Worm (Caenorhabditis elegans): ENCODE results near the gene C14C10.10.

The C14C10.10 gene

DNA sequence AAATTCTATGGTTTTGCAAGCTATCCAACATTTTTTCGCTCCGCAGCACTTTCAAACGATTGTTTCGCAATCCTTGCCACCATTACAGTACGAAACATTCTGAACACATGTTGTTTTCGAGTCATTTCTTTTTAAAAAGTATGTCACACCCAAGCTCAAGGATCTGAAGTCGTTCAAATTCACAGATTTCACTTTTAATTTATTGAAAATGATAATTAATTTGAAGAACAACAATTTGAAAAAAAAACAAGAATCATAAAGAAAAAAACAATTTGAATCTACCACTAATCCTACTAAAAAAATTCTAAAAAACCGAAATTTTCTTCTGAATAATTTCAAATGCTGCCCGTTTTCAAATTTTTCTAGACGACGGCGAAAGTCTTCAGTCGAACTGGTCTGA, 6.5 kb downstream of the C14C10.10 start, which contains the start of gene C14C10.2:
C14C10.2 (minus strand) TSS at position 101 of the 400 bp plus-strand sequence.
- TF ChIP-seq tbx-2 (tag; optimal IDR thresholded peaks at IDR 0.05) (no peak), snpc-4 (tag; optimal IDR thresholded peaks at IDR 0.05) (no peak), ceh-9 (tag; optimal IDR thresholded peaks at IDR 0.05) (no peak), elt-3 (tag; optimal IDR thresholded peaks at IDR 0.05) (no peak), unc-62 (GFP tag; optimal IDR thresholded peaks at IDR 0.05) (no peak), pha-4 (tag; optimal IDR thresholded peaks at IDR 0.05) (no peak), nhr-76 (tag; optimal IDR thresholded peaks at IDR 0.05) (no peak), nhr-237 (tag; optimal IDR thresholded peaks at IDR 0.05) (no peak)

DNA sequence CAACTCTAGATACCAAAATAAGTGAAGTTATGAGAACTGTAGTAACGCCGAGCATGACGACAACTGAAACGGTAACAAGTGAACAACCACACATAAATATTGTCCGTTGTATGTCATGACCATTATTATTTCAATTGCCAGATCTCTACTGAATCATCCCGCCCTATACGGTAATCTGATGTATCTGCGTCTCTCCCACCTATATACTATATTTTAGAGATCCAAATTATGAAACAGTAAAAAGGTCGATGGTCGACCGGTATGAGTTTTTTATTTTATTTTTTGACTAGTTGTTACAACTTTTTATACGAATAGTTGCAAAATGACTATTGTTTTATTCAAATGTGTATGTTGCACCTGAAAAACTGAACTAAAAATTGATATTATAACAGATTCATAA, 8.3 kb downstream of the C14C10.10 start, which contains the start of gene ttr-43:
ttr-43 (minus strand) TSS at position 101 of the 400 bp plus-strand sequence.
- TF ChIP-seq ZK546.5 (tag; optimal IDR thresholded peaks at IDR 0.05) (no peak), elt-3 (tag; optimal IDR thresholded peaks at IDR 0.05) (no peak), fos-1 (tag; optimal IDR thresholded peaks at IDR 0.05) (no peak), ztf-11 (tag; optimal IDR thresholded peaks at IDR 0.05) (no peak), R02D3.7 (tag; optimal IDR thresholded peaks at IDR 0.05) (no peak), ceh-28 (tag; optimal IDR thresholded peaks at IDR 0.05) (no peak), snpc-4 (tag; optimal IDR thresholded peaks at IDR 0.05) (no peak), lin-39 (tag; optimal IDR thresholded peaks at IDR 0.05) (no peak), aly-2 (tag; optimal IDR thresholded peaks at IDR 0.05) (no peak), tbx-2 (tag; optimal IDR thresholded peaks at IDR 0.05) (no peak), nhr-25 (tag; optimal IDR thresholded peaks at IDR 0.05) (no peak), lsy-12 (tag; optimal IDR thresholded peaks at IDR 0.05) (no peak), nhr-12 (tag; optimal IDR thresholded peaks at IDR 0.05) (no peak), skn-1 (tag; optimal IDR thresholded peaks at IDR 0.05) (no peak), nhr-23 (tag; optimal IDR thresholded peaks at IDR 0.05) (no peak), lin-15B (tag; optimal IDR thresholded peaks at IDR 0.05) (no peak), nhr-28 (tag; optimal IDR thresholded peaks at IDR 0.05) (no peak), sea-2 (GFP tag; optimal IDR thresholded peaks at IDR 0.05) (no peak), ceh-16 (tag; optimal IDR thresholded peaks at IDR 0.05) (no peak), nhr-237 (tag; optimal IDR thresholded peaks at IDR 0.05) (no peak)

DNA sequence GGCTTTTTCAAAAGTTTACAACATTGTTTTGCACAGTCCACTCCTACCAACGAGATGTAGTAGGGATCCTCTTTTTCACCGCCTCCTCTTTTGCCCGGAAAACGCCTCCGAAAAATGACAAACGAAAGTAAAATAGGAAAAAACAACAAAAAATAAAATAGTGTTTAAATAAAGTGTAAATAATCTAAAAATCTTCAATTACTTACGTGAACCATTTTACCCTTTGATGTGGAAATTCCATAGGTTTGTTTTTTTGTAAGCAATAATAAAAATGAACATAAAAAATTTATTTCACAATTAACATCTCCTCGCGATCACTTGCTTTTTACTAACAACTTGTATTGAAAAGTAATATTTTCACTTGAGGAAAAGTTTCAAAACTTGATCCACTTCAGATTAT, 10.9 kb downstream of the C14C10.10 start, which contains the start of gene C14C10.1:
C14C10.1 (plus strand) TSS at position 301 of the 400 bp plus-strand sequence.
- TF ChIP-seq tbx-2 (tag; optimal IDR thresholded peaks at IDR 0.05) (no peak), ceh-9 (tag; optimal IDR thresholded peaks at IDR 0.05) (no peak), elt-3 (tag; optimal IDR thresholded peaks at IDR 0.05) (no peak), ZK546.5 (tag; optimal IDR thresholded peaks at IDR 0.05) (no peak), aly-2 (tag; optimal IDR thresholded peaks at IDR 0.05) (no peak), nhr-76 (tag; optimal IDR thresholded peaks at IDR 0.05) (no peak), nhr-77 (tag; optimal IDR thresholded peaks at IDR 0.05) (no peak), hmg-11 (tag; optimal IDR thresholded peaks at IDR 0.05) (no peak), snpc-4 (tag; optimal IDR thresholded peaks at IDR 0.05) (no peak), ztf-4 (tag; optimal IDR thresholded peaks at IDR 0.05) (no peak), elt-1 (tag; optimal IDR thresholded peaks at IDR 0.05) (no peak), pha-4 (tag; optimal IDR thresholded peaks at IDR 0.05) (no peak), nhr-11 (tag; optimal IDR thresholded peaks at IDR 0.05) (no peak), nhr-43 (tag; optimal IDR thresholded peaks at IDR 0.05; ENCODE audit: poor library complexity, severe bottlenecking) (no peak), ceh-82 (tag; optimal IDR thresholded peaks at IDR 0.05) (no peak), zag-1 (tag; optimal IDR thresholded peaks at IDR 0.05) (no peak), lin-39 (tag; optimal IDR thresholded peaks at IDR 0.05) (no peak), nhr-12 (tag; optimal IDR thresholded peaks at IDR 0.05) (no peak)

DNA sequence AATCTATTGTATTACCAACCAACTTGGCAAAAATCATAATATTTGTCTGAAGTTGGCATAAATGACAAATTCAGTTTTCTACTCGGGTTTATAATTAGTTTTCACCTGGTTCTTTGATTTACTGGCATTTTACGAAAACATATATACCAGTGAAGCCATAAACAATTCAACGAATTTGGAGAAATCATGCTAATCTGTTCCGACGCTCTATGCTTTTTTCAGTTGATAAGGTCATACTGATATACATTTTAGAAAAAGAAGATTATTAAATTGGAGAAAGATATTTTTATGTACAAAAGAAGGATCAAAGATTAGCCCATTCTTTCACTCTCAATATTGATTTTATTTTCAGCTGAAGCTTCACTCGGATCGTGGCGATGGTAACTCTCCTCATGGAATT, 12.1 kb downstream of the C14C10.10 start:
- TF ChIP-seq tbx-2 (tag; optimal IDR thresholded peaks at IDR 0.05), result no peak
- no peak for TF ChIP-seq zag-1 (tag; optimal IDR thresholded peaks at IDR 0.05)
- no peak for TF ChIP-seq fos-1 (tag; optimal IDR thresholded peaks at IDR 0.05)
- no peak for TF ChIP-seq sea-2 (GFP tag; optimal IDR thresholded peaks at IDR 0.05)
- no peak for TF ChIP-seq egl-27 (tag; optimal IDR thresholded peaks at IDR 0.05)
- no peak for TF ChIP-seq ama-1 (optimal IDR thresholded peaks at IDR 0.05)
- no peak for TF ChIP-seq nhr-77 (tag; optimal IDR thresholded peaks at IDR 0.05)
- TF ChIP-seq pha-4 (tag; optimal IDR thresholded peaks at IDR 0.05), result no peak
- no peak for TF ChIP-seq lin-15B (tag; optimal IDR thresholded peaks at IDR 0.05)
- TF ChIP-seq ztf-4 (tag; optimal IDR thresholded peaks at IDR 0.05), result no peak
- no peak for TF ChIP-seq lin-39 (tag; optimal IDR thresholded peaks at IDR 0.05)
- TF ChIP-seq ceh-82 (tag; optimal IDR thresholded peaks at IDR 0.05), result no peak
- no peak for TF ChIP-seq lsy-12 (tag; optimal IDR thresholded peaks at IDR 0.05)
- TF ChIP-seq unc-62 (GFP tag; optimal IDR thresholded peaks at IDR 0.05), result no peak
- TF ChIP-seq elt-3 (tag; optimal IDR thresholded peaks at IDR 0.05), result no peak
- no peak for TF ChIP-seq pqm-1 (tag; optimal IDR thresholded peaks at IDR 0.05)
- TF ChIP-seq ceh-9 (tag; optimal IDR thresholded peaks at IDR 0.05), result no peak
- TF ChIP-seq elt-1 (tag; optimal IDR thresholded peaks at IDR 0.05), result no peak
- no peak for TF ChIP-seq fkh-2 (tag; optimal IDR thresholded peaks at IDR 0.05)

Data from whole organism, L3 larva.